Fruit fly (Drosophila melanogaster): Measurements from ENCODE around the gene CG14892.

DNA sequence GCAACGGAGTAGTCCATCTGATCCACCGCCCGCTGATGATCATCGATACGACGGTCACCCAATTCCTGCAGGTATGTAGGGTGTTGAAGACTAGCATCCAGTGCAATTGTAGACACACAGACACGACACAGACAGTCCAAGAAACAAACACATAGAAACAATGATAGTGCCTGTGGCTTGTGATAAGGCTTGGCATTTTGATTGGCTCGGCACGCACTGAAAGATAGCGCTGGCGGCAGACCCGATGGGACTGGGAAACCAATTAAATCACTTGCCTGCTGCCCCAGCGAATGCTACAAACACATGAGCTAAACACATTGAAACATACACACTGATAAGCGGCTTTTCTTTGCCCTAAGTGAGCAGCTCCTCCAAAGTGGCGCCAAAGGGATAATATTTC is 38.5 kb downstream of the CG14892 start:
- TF ChIP-seq CG8478 (optimal IDR thresholded peaks at IDR 0.05) (no peak), psq (optimal IDR thresholded peaks at IDR 0.05) (no peak), pan (optimal IDR thresholded peaks at IDR 0.05) (no peak), Dll (optimal IDR thresholded peaks at IDR 0.05) (no peak)
